Worm (Caenorhabditis elegans) whole organism, L2 larva: ENCODE measurements around the gene nurf-1.

Experiments used
- C34F6.9 ChIP-seq: fragments of 150-350 bp; optimal IDR thresholded peaks from 2 replicates; lab custom pipeline; 2014; ENCODE audit warnings: missing biosample characterization, missing genetic modification characterization
- F13H6.1 ChIP-seq: sonication (generic microtip); optimal IDR thresholded peaks from 2 replicates; lab custom pipeline; 2016; ENCODE audit warnings: missing genetic modification characterization, missing compliant biosample characterization
- R02D3.7 ChIP-seq: fragments of 150-350 bp; optimal IDR thresholded peaks from 2 replicates; lab custom pipeline; 2014; ENCODE audit warnings: missing biosample characterization, missing genetic modification characterization
- Y55F3AM.14 ChIP-seq: fragments of 200-800 bp; sonication (Bioruptor generic); optimal IDR thresholded peaks from 2 replicates; lab custom pipeline; 2018; ENCODE audit warnings: mild to moderate bottlenecking, missing genetic modification characterization, missing compliant biosample characterization
- ZK546.5 ChIP-seq: sonication (generic microtip); optimal IDR thresholded peaks from 2 replicates; lab custom pipeline; 2017; ENCODE audit warnings: missing biosample characterization, missing genetic modification characterization
- alr-1 ChIP-seq: fragments of 150-350 bp; optimal IDR thresholded peaks from 2 replicates; lab custom pipeline; 2014; ENCODE audit warnings: missing biosample characterization, missing genetic modification characterization
- aly-2 ChIP-seq: fragments of 150-350 bp; optimal IDR thresholded peaks from 2 replicates; lab custom pipeline; 2014; ENCODE audit warnings: missing biosample characterization, missing genetic modification characterization
- ama-1 ChIP-seq: fragments of 150-350 bp; optimal IDR thresholded peaks from 2 replicates; lab custom pipeline; 2018; ENCODE audit warnings: inconsistent platforms
- blmp-1 ChIP-seq: sonication (generic microtip); optimal IDR thresholded peaks from 2 replicates; lab custom pipeline; 2017; ENCODE audit warnings: missing genetic modification characterization, mild to moderate bottlenecking, missing compliant biosample characterization, antibody characterized with exemption, moderate library complexity; ENCODE audit not compliant: insufficient read depth
- ceh-16 ChIP-seq: fragments of 150-350 bp; optimal IDR thresholded peaks from 2 replicates; lab custom pipeline; 2014; ENCODE audit warnings: missing biosample characterization, missing genetic modification characterization
- ceh-82 ChIP-seq: fragments of 150-350 bp; optimal IDR thresholded peaks from 2 replicates; lab custom pipeline; 2014; ENCODE audit warnings: missing biosample characterization, missing genetic modification characterization
- crh-2 ChIP-seq: sonication (generic microtip); optimal IDR thresholded peaks from 2 replicates; lab custom pipeline; 2017; ENCODE audit warnings: missing biosample characterization, missing genetic modification characterization
- dmd-4 ChIP-seq: sonication (generic microtip); optimal IDR thresholded peaks from 2 replicates; lab custom pipeline; 2017; ENCODE audit warnings: missing biosample characterization, missing genetic modification characterization
- egl-27 ChIP-seq: sonication (generic microtip); optimal IDR thresholded peaks from 3 replicates; lab custom pipeline; 2017; ENCODE audit warnings: missing biosample characterization, missing genetic modification reagents, missing genetic modification characterization
- elt-1 ChIP-seq: fragments of 150-350 bp; optimal IDR thresholded peaks from 2 replicates; lab custom pipeline; 2014; ENCODE audit warnings: missing biosample characterization, missing genetic modification characterization
- elt-3 ChIP-seq: sonication (generic microtip); optimal IDR thresholded peaks from 2 replicates; lab custom pipeline; 2017; ENCODE audit warnings: missing biosample characterization, missing genetic modification characterization
- fos-1 ChIP-seq: fragments of 150-350 bp; optimal IDR thresholded peaks from 2 replicates; lab custom pipeline; 2014; ENCODE audit warnings: missing biosample characterization, missing genetic modification characterization
- gmeb-1 ChIP-seq: fragments of 150-350 bp; optimal IDR thresholded peaks from 2 replicates; lab custom pipeline; 2014; ENCODE audit warnings: missing biosample characterization, missing genetic modification characterization
- lin-11 ChIP-seq: fragments of 150-350 bp; sonication (generic microtip); optimal IDR thresholded peaks from 2 replicates; lab custom pipeline; 2014; ENCODE audit warnings: missing biosample characterization, missing genetic modification characterization, inconsistent platforms, mixed read lengths
- lin-13 ChIP-seq: fragments of 150-350 bp; optimal IDR thresholded peaks from 2 replicates; lab custom pipeline; 2014; ENCODE audit warnings: missing biosample characterization, missing genetic modification reagents, missing genetic modification characterization
- lin-39 ChIP-seq: fragments of 150-350 bp; optimal IDR thresholded peaks from 2 replicates; lab custom pipeline; 2014; ENCODE audit warnings: missing biosample characterization, missing genetic modification reagents, missing genetic modification characterization
- lsy-2 ChIP-seq, 2 experiments: fragments of 150-350 bp in 1 of 2; sonication (generic microtip) in 1 of 2; optimal IDR thresholded peaks; 2 replicates each; lab custom pipeline; 2014 to 2017; ENCODE audit warnings: missing biosample characterization in 2 of 2, missing genetic modification characterization in 2 of 2
- mab-5 ChIP-seq: fragments of 150-350 bp; optimal IDR thresholded peaks from 2 replicates; lab custom pipeline; 2014; ENCODE audit warnings: missing biosample characterization, missing genetic modification characterization
- mbf-1 ChIP-seq: sonication (generic microtip); optimal IDR thresholded peaks from 2 replicates; lab custom pipeline; 2017; ENCODE audit warnings: missing biosample characterization, missing genetic modification characterization
- mdl-1 ChIP-seq, 2 experiments: fragments of 150-350 bp in 1 of 2; sonication (generic microtip) in 1 of 2; optimal IDR thresholded peaks; 2 replicates each; lab custom pipeline; 2017; ENCODE audit warnings: missing biosample characterization in 2 of 2, missing genetic modification characterization in 2 of 2
- nhr-10 ChIP-seq: sonication (generic microtip); optimal IDR thresholded peaks from 2 replicates; lab custom pipeline; 2017; ENCODE audit warnings: missing biosample characterization, missing genetic modification characterization
- nhr-11 ChIP-seq: fragments of 150-350 bp; optimal IDR thresholded peaks from 2 replicates; lab custom pipeline; 2014; ENCODE audit warnings: missing biosample characterization, missing genetic modification characterization
- nhr-12 ChIP-seq: fragments of 150-350 bp; optimal IDR thresholded peaks from 2 replicates; lab custom pipeline; 2014; ENCODE audit warnings: missing biosample characterization, missing genetic modification characterization
- nhr-129 ChIP-seq: fragments of 150-350 bp; optimal IDR thresholded peaks from 2 replicates; lab custom pipeline; 2014; ENCODE audit warnings: missing biosample characterization, missing genetic modification characterization
- nhr-21 ChIP-seq: fragments of 150-350 bp; optimal IDR thresholded peaks from 2 replicates; lab custom pipeline; 2014; ENCODE audit warnings: missing biosample characterization, missing genetic modification characterization
- nhr-23 ChIP-seq: fragments of 150-350 bp; optimal IDR thresholded peaks from 2 replicates; lab custom pipeline; 2014; ENCODE audit warnings: missing biosample characterization, missing genetic modification reagents, missing genetic modification characterization
- nhr-237 ChIP-seq: fragments of 150-350 bp; optimal IDR thresholded peaks from 2 replicates; lab custom pipeline; 2014; ENCODE audit warnings: missing biosample characterization, missing genetic modification characterization
- nhr-25 ChIP-seq: fragments of 150-350 bp; sonication (generic microtip); optimal IDR thresholded peaks from 3 replicates; lab custom pipeline; 2014; ENCODE audit warnings: missing biosample characterization, missing genetic modification characterization
- nhr-6 ChIP-seq: fragments of 150-350 bp; optimal IDR thresholded peaks from 2 replicates; lab custom pipeline; 2014; ENCODE audit warnings: missing biosample characterization, missing genetic modification characterization
- nhr-77 ChIP-seq: fragments of 150-350 bp; optimal IDR thresholded peaks from 2 replicates; lab custom pipeline; 2014; ENCODE audit warnings: missing biosample characterization, missing genetic modification characterization
- peb-1 ChIP-seq: fragments of 150-350 bp; optimal IDR thresholded peaks from 2 replicates; lab custom pipeline; 2014; ENCODE audit warnings: missing biosample characterization, missing genetic modification characterization
- sem-4 ChIP-seq: fragments of 150-350 bp; optimal IDR thresholded peaks from 2 replicates; lab custom pipeline; 2014; ENCODE audit warnings: missing biosample characterization, missing genetic modification reagents, missing genetic modification characterization
- skn-1 ChIP-seq: sonication (generic microtip); optimal IDR thresholded peaks from 2 replicates; lab custom pipeline; 2017; ENCODE audit warnings: missing biosample characterization, missing genetic modification characterization
- sma-3 ChIP-seq: sonication (generic microtip); optimal IDR thresholded peaks from 2 replicates; lab custom pipeline; 2016; ENCODE audit warnings: missing genetic modification reagents, missing genetic modification characterization, missing compliant biosample characterization
- sma-9 ChIP-seq, 2 experiments: fragments of 150-350 bp in 1 of 2; sonication (generic microtip) in 1 of 2; optimal IDR thresholded peaks; 2 replicates each; lab custom pipeline; 2014 to 2016; ENCODE audit warnings: missing genetic modification characterization in 2 of 2, mild to moderate bottlenecking in 1 of 2, missing biosample characterization in 1 of 2, missing compliant biosample characterization in 1 of 2, missing genetic modification reagents in 1 of 2, moderate library complexity in 1 of 2
- snpc-4 ChIP-seq: fragments of 150-350 bp; optimal IDR thresholded peaks from 2 replicates; lab custom pipeline; 2014; ENCODE audit warnings: missing biosample characterization, missing genetic modification characterization
- unc-39 ChIP-seq: fragments of 150-350 bp; optimal IDR thresholded peaks from 2 replicates; lab custom pipeline; 2014; ENCODE audit warnings: missing biosample characterization, missing genetic modification characterization
- unc-55 ChIP-seq: fragments of 150-350 bp; sonication (generic microtip); optimal IDR thresholded peaks from 3 replicates; lab custom pipeline; 2014; ENCODE audit warnings: missing biosample characterization, missing genetic modification reagents, missing genetic modification characterization
- unc-62 ChIP-seq: fragments of 150-350 bp; optimal IDR thresholded peaks from 2 replicates; lab custom pipeline; 2014; ENCODE audit warnings: missing biosample characterization, missing genetic modification reagents, missing genetic modification characterization
- zag-1 ChIP-seq: fragments of 150-350 bp; optimal IDR thresholded peaks from 2 replicates; lab custom pipeline; 2014; ENCODE audit warnings: missing biosample characterization, missing genetic modification characterization
- ztf-1 ChIP-seq: fragments of 200-800 bp; sonication (Bioruptor generic); conservative IDR thresholded peaks from 2 replicates; pipeline ENCODE4 v1.3.6; 2022; ENCODE audit warnings: missing genetic modification characterization, missing compliant biosample characterization
- ztf-11 ChIP-seq: sonication (generic microtip); optimal IDR thresholded peaks from 2 replicates; lab custom pipeline; 2017; ENCODE audit warnings: missing biosample characterization, missing genetic modification characterization
- ztf-4 ChIP-seq: fragments of 150-350 bp; optimal IDR thresholded peaks from 2 replicates; lab custom pipeline; 2014; ENCODE audit warnings: missing biosample characterization, missing genetic modification characterization

nurf-1 gene

DNA sequence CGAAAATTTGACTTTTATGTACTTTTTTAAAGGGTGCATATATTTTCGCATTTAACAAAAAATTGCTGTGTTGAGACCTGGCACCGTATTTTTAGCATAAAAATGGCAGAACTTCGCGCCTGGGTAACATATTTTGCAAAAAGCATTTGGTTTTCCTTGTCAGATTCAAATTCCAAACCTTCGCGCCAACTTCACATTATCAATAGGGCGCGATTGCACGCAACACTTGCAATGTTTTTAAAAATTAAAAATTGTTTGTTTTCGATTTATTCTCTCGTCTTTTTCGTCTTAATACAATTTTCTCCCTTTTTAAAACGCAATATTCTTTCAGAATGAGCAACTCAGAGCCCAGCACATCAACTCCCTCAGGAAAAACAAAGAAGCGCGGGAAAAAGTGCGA is 6.9 kb upstream of the nurf-1 start, which contains the start of gene mes-2:
Gene mes-2, plus strand, starts transcription at position 330 of the 400 bp plus-strand sequence.
- TF ChIP-seq aly-2 (no peak), C34F6.9 (tag; lab: Kevin White, UChicago) (peak; percentile 86), crh-2 (tag; lab: Kevin White, UChicago) (peak; percentile 87), elt-1 (tag; lab: Kevin White, UChicago) (no peak), lin-13 (peak; percentile 79), unc-55 (peak; percentile 95), mab-5 (tag; lab: Kevin White, UChicago) (peak; percentile 78), ztf-4 (tag; lab: Kevin White, UChicago) (peak; percentile 27), R02D3.7 (peak; percentile 38), sma-3 (peak; percentile 76), ama-1 (lab: Kevin White, UChicago) (no peak), ceh-82 (tag; lab: Kevin White, UChicago) (peak; percentile 27), nhr-23 (tag; lab: Kevin White, UChicago) (no peak), lsy-2 (tag; optimal IDR thresholded peaks at IDR 0.05; lab: Kevin White, UChicago) (peak; percentile 82 to 92), gmeb-1 (peak; percentile 99), snpc-4 (tag; lab: Kevin White, UChicago) (peak; percentile 72), nhr-12 (tag; lab: Kevin White, UChicago) (no peak), nhr-129 (tag; lab: Kevin White, UChicago) (peak; percentile 74), lin-11 (tag; lab: Kevin White, UChicago) (no peak), nhr-6 (tag; lab: Kevin White, UChicago) (peak; percentile 55), Y55F3AM.14 (GFP tag; lab: Kevin White, UChicago) (no peak), sem-4 (tag; lab: Kevin White, UChicago) (peak; percentile 19), ztf-11 (tag; lab: Kevin White, UChicago) (no peak), blmp-1 (tag; lab: Kevin White, UChicago) (no peak), peb-1 (tag; lab: Kevin White, UChicago) (no peak), skn-1 (tag; lab: Kevin White, UChicago) (no peak), zag-1 (tag; lab: Kevin White, UChicago) (no peak), fos-1 (peak; percentile 16), nhr-21 (peak; percentile 70), nhr-10 (tag; lab: Kevin White, UChicago) (peak; percentile 57), sma-9 (GFP tag; optimal IDR thresholded peaks at IDR 0.05; lab: Kevin White, UChicago) (no peak), sma-9 (tag; optimal IDR thresholded peaks at IDR 0.05; lab: Kevin White, UChicago) (no peak), elt-3 (tag; lab: Kevin White, UChicago) (no peak), unc-62 (no peak), lin-39 (tag; lab: Kevin White, UChicago) (no peak), mbf-1 (tag; lab: Kevin White, UChicago) (no peak), alr-1 (no peak), dmd-4 (no peak), unc-39 (tag; lab: Kevin White, UChicago) (no peak), nhr-237 (tag; lab: Kevin White, UChicago) (no peak), nhr-11 (tag; lab: Kevin White, UChicago) (no peak), ZK546.5 (tag; lab: Kevin White, UChicago) (peak; percentile 25), ztf-1 (no peak), mdl-1 (tag; optimal IDR thresholded peaks at IDR 0.05; lab: Kevin White, UChicago) (no peak), ceh-16 (no peak), egl-27 (no peak), F13H6.1 (tag; lab: Kevin White, UChicago) (peak; percentile 63), nhr-77 (no peak), nhr-25 (tag; lab: Kevin White, UChicago) (peak; percentile 72)
